Fruit fly (Drosophila melanogaster) whole organism, embryonic: ENCODE data around the gene Mkp3.

ENCODE experiments used
- C15 ChIP-seq: fragments of 200-800 bp; sonication (Bioruptor generic); IDR thresholded peaks from 3 replicates; pipeline ENCODE4 v1.3.6; 2022; ENCODE audit warnings: missing biosample characterization, missing genetic modification characterization
- CG12769 ChIP-seq: fragments of 200-800 bp; sonication (Bioruptor generic); optimal IDR thresholded peaks from 2 replicates; lab custom pipeline; 2019; ENCODE audit warnings: missing biosample characterization, mild to moderate bottlenecking, missing genetic modification characterization, moderate library complexity
- CG14965 ChIP-seq: fragments of 200-800 bp; sonication (Bioruptor generic); optimal IDR thresholded peaks from 2 replicates; lab custom pipeline; 2016; ENCODE audit warnings: missing biosample characterization, missing genetic modification characterization, borderline replicate concordance
- CG15011 ChIP-seq: fragments of 200-800 bp; sonication (Bioruptor generic); optimal IDR thresholded peaks from 3 replicates; lab custom pipeline; 2018; ENCODE audit warnings: missing biosample characterization, mild to moderate bottlenecking, missing genetic modification characterization
- CG15514 ChIP-seq: fragments of 200-800 bp; sonication (Bioruptor generic); optimal IDR thresholded peaks from 3 replicates; lab custom pipeline; 2017; ENCODE audit warnings: missing biosample characterization, missing genetic modification characterization, mild to moderate bottlenecking, moderate library complexity, missing genetic modification reagents
- CG17186 ChIP-seq: fragments of 200-800 bp; sonication (Bioruptor generic); optimal IDR thresholded peaks from 3 replicates; lab custom pipeline; 2017; ENCODE audit warnings: missing biosample characterization, missing genetic modification reagents, missing genetic modification characterization
- CG17328 ChIP-seq: fragments of 200-800 bp; sonication (Bioruptor generic); IDR thresholded peaks from 2 replicates; pipeline ENCODE4 v1.3.6; 2022; ENCODE audit warnings: missing biosample characterization, missing genetic modification characterization
- CG18599 ChIP-seq: fragments of 200-800 bp; sonication (Bioruptor generic); optimal IDR thresholded peaks from 3 replicates; lab custom pipeline; 2017; ENCODE audit warnings: missing biosample characterization, missing genetic modification characterization, mild to moderate bottlenecking, moderate library complexity, missing genetic modification reagents
- CG3163 ChIP-seq: fragments of 200-800 bp; sonication (Bioruptor generic); optimal IDR thresholded peaks from 3 replicates; lab custom pipeline; 2016; ENCODE audit warnings: missing biosample characterization, missing genetic modification characterization
- CG34224 ChIP-seq: fragments of 200-800 bp; sonication (Bioruptor generic); IDR thresholded peaks from 3 replicates; pipeline ENCODE4 v1.3.6; 2022; ENCODE audit warnings: missing biosample characterization, missing genetic modification characterization; ENCODE audit not compliant: partially characterized antibody
- CG42726 ChIP-seq: fragments of 200-800 bp; sonication (Bioruptor generic); IDR thresholded peaks from 2 replicates; pipeline ENCODE4 v1.3.6; 2022; ENCODE audit warnings: missing biosample characterization, missing genetic modification characterization; ENCODE audit not compliant: partially characterized antibody
- CG4360 ChIP-seq: fragments of 200-800 bp; sonication (Bioruptor generic); IDR thresholded peaks from 2 replicates; pipeline ENCODE4 v1.3.6; 2022; ENCODE audit warnings: missing biosample characterization, missing genetic modification characterization
- CG4730 ChIP-seq: fragments of 200-800 bp; sonication (Bioruptor generic); IDR thresholded peaks from 2 replicates; pipeline ENCODE4 v1.3.6; 2022; ENCODE audit warnings: missing biosample characterization, missing genetic modification characterization
- CG5245 ChIP-seq: fragments of 200-800 bp; sonication (Bioruptor generic); optimal IDR thresholded peaks from 3 replicates; lab custom pipeline; 2016; ENCODE audit warnings: missing biosample characterization, missing genetic modification characterization
- CG6813 ChIP-seq: fragments of 200-800 bp; sonication (Bioruptor generic); optimal IDR thresholded peaks from 2 replicates; lab custom pipeline; 2017; ENCODE audit warnings: missing biosample characterization, missing genetic modification characterization, mild to moderate bottlenecking, moderate library complexity, missing genetic modification reagents
- CG7556 ChIP-seq: fragments of 200-800 bp; sonication (Bioruptor generic); optimal IDR thresholded peaks from 2 replicates; lab custom pipeline; 2017; ENCODE audit warnings: missing biosample characterization, mild to moderate bottlenecking, missing genetic modification characterization
- CG8924 ChIP-seq: fragments of 200-800 bp; optimal IDR thresholded peaks from 3 replicates; lab custom pipeline; 2019; ENCODE audit warnings: missing biosample characterization, mild to moderate bottlenecking, missing genetic modification characterization, moderate library complexity
- Eip74EF ChIP-seq, 2 experiments: fragments of 200-800 bp in 1 of 2; fragments of >200 bp in 1 of 2; sonication (Bioruptor generic) in 1 of 2; optimal IDR thresholded peaks; 2 replicates each; lab custom pipeline; 2017 to 2019; ENCODE audit warnings: missing biosample characterization in 2 of 2, missing genetic modification characterization in 2 of 2, mild to moderate bottlenecking in 1 of 2, moderate library complexity in 1 of 2
- Fer2 ChIP-seq: fragments of 200-800 bp; sonication (Bioruptor generic); optimal IDR thresholded peaks from 2 replicates; lab custom pipeline; 2018; ENCODE audit warnings: missing biosample characterization, mild to moderate bottlenecking, missing genetic modification characterization, moderate library complexity
- GATAe ChIP-seq: fragments of 200-800 bp; sonication (Bioruptor generic); conservative IDR thresholded peaks from 2 replicates; pipeline ENCODE4 v1.3.6; 2022; ENCODE audit warnings: missing biosample characterization, missing genetic modification characterization
- H15 ChIP-seq: fragments of 200-800 bp; sonication (Bioruptor generic); IDR thresholded peaks from 3 replicates; pipeline ENCODE4 v1.3.6; 2022; ENCODE audit warnings: missing biosample characterization, missing genetic modification characterization
- HLH4C ChIP-seq: fragments of 200-800 bp; sonication (Bioruptor generic); IDR thresholded peaks from 3 replicates; pipeline ENCODE4 v1.3.6; 2022; ENCODE audit warnings: missing biosample characterization, missing genetic modification characterization; ENCODE audit not compliant: partially characterized antibody
- Hr3 ChIP-seq: fragments of 200-800 bp; sonication (Bioruptor generic); optimal IDR thresholded peaks from 3 replicates; lab custom pipeline; 2016; ENCODE audit warnings: missing biosample characterization, missing genetic modification characterization
- Lhr ChIP-seq: fragments of 200-800 bp; sonication (Bioruptor generic); optimal IDR thresholded peaks from 3 replicates; lab custom pipeline; 2017; ENCODE audit warnings: mild to moderate bottlenecking, missing biosample characterization, missing genetic modification reagents, missing genetic modification characterization
- TFAM ChIP-seq: fragments of 200-800 bp; sonication (Bioruptor generic); optimal IDR thresholded peaks from 2 replicates; lab custom pipeline; 2017; ENCODE audit warnings: missing biosample characterization, missing genetic modification characterization, inconsistent platforms
- aop ChIP-seq: fragments of 200-800 bp; sonication (Bioruptor generic); IDR thresholded peaks from 2 replicates; pipeline ENCODE4 v1.3.6; 2022; ENCODE audit warnings: missing biosample characterization, missing genetic modification characterization
- chif ChIP-seq, 2 experiments: fragments of 200-800 bp; sonication (Bioruptor generic); optimal IDR thresholded peaks; 3 replicates each; lab custom pipeline; 2016; ENCODE audit warnings: missing biosample characterization in 2 of 2, missing genetic modification characterization in 2 of 2
- danr ChIP-seq: fragments of 200-800 bp; sonication (Bioruptor generic); IDR thresholded peaks from 2 replicates; pipeline ENCODE4 v1.3.6; 2022; ENCODE audit warnings: missing biosample characterization, missing genetic modification characterization
- dati ChIP-seq: fragments of 200-800 bp; sonication (Bioruptor generic); IDR thresholded peaks from 2 replicates; pipeline ENCODE4 v1.3.6; 2022; ENCODE audit warnings: missing biosample characterization, missing genetic modification characterization
- dmrt99B ChIP-seq: fragments of 200-800 bp; sonication (Bioruptor generic); optimal IDR thresholded peaks from 2 replicates; lab custom pipeline; 2018; ENCODE audit warnings: missing biosample characterization, mild to moderate bottlenecking, missing genetic modification characterization, moderate library complexity
- dpn ChIP-seq, 2 experiments: fragments of 200-800 bp; sonication (Bioruptor generic); optimal IDR thresholded peaks; 3 replicates each; lab custom pipeline; 2016; ENCODE audit warnings: missing biosample characterization in 2 of 2, missing genetic modification characterization in 2 of 2
- ems ChIP-seq: fragments of 200-800 bp; sonication (Bioruptor generic); optimal IDR thresholded peaks from 3 replicates; lab custom pipeline; 2016; ENCODE audit warnings: missing biosample characterization, missing genetic modification characterization
- fd102C ChIP-seq: fragments of 200-800 bp; sonication (Bioruptor generic); optimal IDR thresholded peaks from 2 replicates; lab custom pipeline; 2018; ENCODE audit warnings: missing biosample characterization, mild to moderate bottlenecking, missing genetic modification characterization, moderate library complexity
- fd64A ChIP-seq: fragments of 200-800 bp; sonication (Bioruptor generic); optimal IDR thresholded peaks from 3 replicates; lab custom pipeline; 2018; ENCODE audit warnings: missing biosample characterization, mild to moderate bottlenecking, missing genetic modification characterization
- hbn ChIP-seq: fragments of 200-800 bp; sonication (Bioruptor generic); IDR thresholded peaks from 2 replicates; pipeline ENCODE4 v1.3.6; 2022; ENCODE audit warnings: missing biosample characterization, missing genetic modification characterization; ENCODE audit not compliant: partially characterized antibody
- insv ChIP-seq, 2 experiments: fragments of 200-800 bp; sonication (Bioruptor generic); optimal IDR thresholded peaks; 3 replicates each; lab custom pipeline; 2016 to 2018; ENCODE audit warnings: missing biosample characterization in 2 of 2, missing genetic modification characterization in 2 of 2
- ken ChIP-seq: fragments of 200-800 bp; sonication (Bioruptor generic); IDR thresholded peaks from 3 replicates; pipeline ENCODE4 v1.3.6; 2022; ENCODE audit warnings: missing biosample characterization, missing genetic modification characterization
- org-1 ChIP-seq: fragments of 200-800 bp; sonication (Bioruptor generic); optimal IDR thresholded peaks from 2 replicates; lab custom pipeline; 2017; ENCODE audit warnings: missing biosample characterization, missing genetic modification characterization
- pfk ChIP-seq: fragments of 200-800 bp; sonication (Bioruptor generic); optimal IDR thresholded peaks from 2 replicates; lab custom pipeline; 2018; ENCODE audit warnings: missing biosample characterization, mild to moderate bottlenecking, missing genetic modification characterization, moderate library complexity
- pita ChIP-seq: fragments of 200-800 bp; sonication (Bioruptor generic); optimal IDR thresholded peaks from 2 replicates; lab custom pipeline; 2017; ENCODE audit warnings: missing biosample characterization, mild to moderate bottlenecking, missing genetic modification characterization
- pros ChIP-seq: fragments of 200-800 bp; sonication (Bioruptor generic); optimal IDR thresholded peaks from 3 replicates; lab custom pipeline; 2019; ENCODE audit warnings: missing biosample characterization, mild to moderate bottlenecking, missing genetic modification characterization, moderate library complexity
- pum ChIP-seq: fragments of 200-800 bp; sonication (Bioruptor generic); optimal IDR thresholded peaks from 2 replicates; lab custom pipeline; 2016; ENCODE audit warnings: missing biosample characterization, missing genetic modification characterization
- sr ChIP-seq: fragments of 200-800 bp; sonication (Bioruptor generic); IDR thresholded peaks from 3 replicates; pipeline ENCODE4 v1.3.6; 2022; ENCODE audit warnings: missing biosample characterization, missing genetic modification characterization
- sug ChIP-seq: fragments of 200-800 bp; optimal IDR thresholded peaks from 2 replicates; lab custom pipeline; 2019; ENCODE audit warnings: missing biosample characterization, mild to moderate bottlenecking, missing genetic modification characterization, moderate library complexity
- tgo ChIP-seq: fragments of 200-800 bp; sonication (Bioruptor generic); IDR thresholded peaks from 3 replicates; pipeline ENCODE4 v1.3.6; 2022; ENCODE audit warnings: missing biosample characterization, missing genetic modification characterization
- tio ChIP-seq: fragments of 200-800 bp; sonication (Bioruptor generic); optimal IDR thresholded peaks from 2 replicates; lab custom pipeline; 2017; ENCODE audit warnings: missing biosample characterization, missing genetic modification characterization, inconsistent platforms
- tna ChIP-seq: fragments of 200-800 bp; sonication (Bioruptor generic); IDR thresholded peaks from 2 replicates; pipeline ENCODE4 v1.3.6; 2022; ENCODE audit warnings: missing biosample characterization, missing genetic modification characterization; ENCODE audit not compliant: partially characterized antibody
- toy ChIP-seq: fragments of 200-800 bp; sonication (Bioruptor generic); IDR thresholded peaks from 2 replicates; pipeline ENCODE4 v1.3.6; 2022; ENCODE audit warnings: missing biosample characterization, missing genetic modification characterization
- wdn ChIP-seq: fragments of 200-800 bp; sonication (Bioruptor generic); IDR thresholded peaks from 2 replicates; pipeline ENCODE4 v1.3.6; 2022; ENCODE audit warnings: missing biosample characterization, missing genetic modification characterization
- yki ChIP-seq: fragments of >200 bp; optimal IDR thresholded peaks from 3 replicates; lab custom pipeline; 2018

Gene Mkp3

dm6 chr3L:19024800-19025199, 61.4 kb downstream of the Mkp3 start (continued):
- TF ChIP-seq CG42726 (GFP tag; lab: Robert Waterston, UW) (no peak), Hr3 (peak; percentile 71), dati (peak; percentile 66; the same call in 1 of the 2 replicates), CG34224 (GFP tag; lab: Robert Waterston, UW) (no peak), ken (GFP tag; lab: Robert Waterston, UW) (peak; percentile 68; the same call in 2 of the 3 replicates), hbn (no peak), CG8924 (tag; lab: Kevin White, UChicago) (peak; percentile 85), CG14965 (GFP tag; lab: Kevin White, UChicago) (peak; percentile 66), CG5245 (peak; percentile 84), CG7556 (peak; percentile 71), wdn (GFP tag; lab: Robert Waterston, UW) (no peak), org-1 (GFP tag; lab: Kevin White, UChicago) (peak; percentile 38), insv (GFP tag; optimal IDR thresholded peaks at IDR 0.05; lab: Kevin White, UChicago) (peak in 1 of 2 experiments; percentile 1), pfk (GFP tag; lab: Kevin White, UChicago) (no peak), CG6813 (GFP tag; lab: Kevin White, UChicago) (peak; percentile 73), sr (0 out of 3 replicates have a peak, but pooled peaks have one; percentile 40), aop (GFP tag; lab: Robert Waterston, UW) (no peak), TFAM (GFP tag; lab: Kevin White, UChicago) (no peak), tgo (GFP tag; lab: Robert Waterston, UW) (peak; percentile 74), toy (GFP tag; lab: Robert Waterston, UW) (no peak), tio (GFP tag; lab: Kevin White, UChicago) (peak; percentile 56), pros (GFP tag; lab: Kevin White, UChicago) (no peak), fd64A (GFP tag; lab: Kevin White, UChicago) (peak; percentile 60), CG4730 (GFP tag; lab: Robert Waterston, UW) (peak; percentile 66; the same call in 1 of the 2 replicates), C15 (GFP tag; lab: Robert Waterston, UW) (peak; percentile 55; the same call in 1 of the 3 replicates), danr (GFP tag; lab: Robert Waterston, UW) (0 out of 2 replicates have a peak, but pooled peaks have one; percentile 24), H15 (GFP tag; lab: Robert Waterston, UW) (peak; percentile 82), GATAe (GFP tag; lab: Robert Waterston, UW) (no peak), CG4360 (GFP tag; lab: Robert Waterston, UW) (peak; percentile 64), dpn (GFP tag; optimal IDR thresholded peaks at IDR 0.05; lab: Kevin White, UChicago) (peak; percentile 65 to 70), CG15011 (GFP tag; lab: Kevin White, UChicago) (peak; percentile 43), tna (GFP tag; lab: Robert Waterston, UW) (no peak), chif (GFP tag; optimal IDR thresholded peaks at IDR 0.05; lab: Kevin White, UChicago) (peak; percentile 74 to 86), CG17186 (GFP tag; lab: Kevin White, UChicago) (no peak), Lhr (peak; percentile 53), CG12769 (peak; percentile 39), ems (peak; percentile 73), dmrt99B (peak; percentile 83), CG3163 (peak; percentile 29), CG17328 (GFP tag; lab: Robert Waterston, UW) (peak; percentile 87), CG15514 (GFP tag; lab: Kevin White, UChicago) (peak; percentile 23), CG18599 (GFP tag; lab: Kevin White, UChicago) (no peak), sug (peak; percentile 21), Fer2 (tag; lab: Kevin White, UChicago) (no peak), Eip74EF (GFP tag; optimal IDR thresholded peaks at IDR 0.05; lab: Kevin White, UChicago) (peak in 1 of 2 experiments; percentile 64), pita (GFP tag; lab: Kevin White, UChicago) (no peak), yki (no peak), HLH4C (GFP tag; lab: Robert Waterston, UW) (no peak), fd102C (GFP tag; lab: Kevin White, UChicago) (no peak), pum (GFP tag; lab: Kevin White, UChicago) (peak; percentile 60)
